Worm (Caenorhabditis elegans) whole organism, mixed stage, embryonic: ENCODE measurements around the gene ZC443.3.

Experiments used
- ces-1 ChIP-seq: fragments of 150-350 bp; optimal IDR thresholded peaks from 2 replicates; lab custom pipeline; 2014; ENCODE audit warnings: missing biosample characterization, missing genetic modification reagents, missing genetic modification characterization
- lin-13 ChIP-seq: fragments of 150-350 bp; optimal IDR thresholded peaks from 2 replicates; lab custom pipeline; 2014; ENCODE audit warnings: missing biosample characterization, missing genetic modification characterization
- lin-32 ChIP-seq: fragments of 200-800 bp; sonication (Bioruptor generic); optimal IDR thresholded peaks from 2 replicates; lab custom pipeline; 2018; ENCODE audit warnings: mild to moderate bottlenecking, missing genetic modification characterization, missing compliant biosample characterization
- lsy-2 ChIP-seq: fragments of 150-350 bp; optimal IDR thresholded peaks from 2 replicates; lab custom pipeline; 2014; ENCODE audit warnings: missing biosample characterization, missing genetic modification characterization
- mep-1 ChIP-seq: fragments of 150-350 bp; optimal IDR thresholded peaks from 2 replicates; lab custom pipeline; 2017; ENCODE audit warnings: missing biosample characterization, missing genetic modification reagents, missing genetic modification characterization, inconsistent platforms
- nhr-12 ChIP-seq: fragments of 150-350 bp; optimal IDR thresholded peaks from 2 replicates; lab custom pipeline; 2014; ENCODE audit warnings: missing biosample characterization, missing genetic modification characterization
- nhr-237 ChIP-seq: fragments of 150-350 bp; optimal IDR thresholded peaks from 2 replicates; lab custom pipeline; 2014; ENCODE audit warnings: missing biosample characterization, missing genetic modification characterization
- nhr-28 ChIP-seq: fragments of 150-350 bp; optimal IDR thresholded peaks from 2 replicates; lab custom pipeline; 2014; ENCODE audit warnings: missing biosample characterization, missing genetic modification characterization
- snpc-4 ChIP-seq: fragments of 150-350 bp; optimal IDR thresholded peaks from 2 replicates; lab custom pipeline; 2014; ENCODE audit warnings: missing biosample characterization, missing genetic modification characterization
- unc-62 ChIP-seq: fragments of 150-350 bp; optimal IDR thresholded peaks from 2 replicates; lab custom pipeline; 2014; ENCODE audit warnings: missing biosample characterization, missing genetic modification reagents, missing genetic modification characterization
- ztf-11 ChIP-seq: fragments of 150-350 bp; optimal IDR thresholded peaks from 2 replicates; lab custom pipeline; 2014; ENCODE audit warnings: missing biosample characterization, missing genetic modification characterization

DNA sequence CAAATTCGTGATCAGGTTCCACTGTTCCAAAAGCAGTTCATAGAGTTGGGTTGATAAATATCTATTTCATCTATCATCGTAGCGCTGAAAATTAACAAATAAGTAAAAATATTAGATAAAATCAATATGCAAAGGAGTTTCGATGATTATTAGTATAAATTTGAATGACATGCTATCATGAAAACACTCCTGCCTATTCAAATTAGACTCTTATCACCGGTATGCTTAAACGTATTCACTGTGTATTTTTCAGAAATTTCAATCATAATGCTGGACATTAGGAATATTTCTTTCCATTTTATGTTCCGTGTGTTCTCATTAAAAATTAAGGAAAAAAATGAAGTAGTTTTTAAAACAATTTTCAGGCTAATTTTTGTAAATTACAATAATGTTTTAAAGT, 31.3 kb upstream of the ZC443.3 start, which contains the start of gene C44H9.6:
- no peak for TF ChIP-seq snpc-4 (tag; lab: Kevin White, UChicago)
- no peak for TF ChIP-seq nhr-12 (tag; lab: Kevin White, UChicago)
- no peak for TF ChIP-seq unc-62 (GFP tag; lab: Kevin White, UChicago)
- no peak for TF ChIP-seq lsy-2 (tag; lab: Kevin White, UChicago)
- no peak for TF ChIP-seq nhr-237 (tag; lab: Kevin White, UChicago)
- TF ChIP-seq nhr-28, result no peak
- TF ChIP-seq mep-1 (tag; lab: Kevin White, UChicago), result no peak
- no peak for TF ChIP-seq lin-32 (GFP tag; lab: Kevin White, UChicago)
- no peak for TF ChIP-seq ztf-11
- TF ChIP-seq lin-13 (tag; lab: Kevin White, UChicago), result no peak
- TF ChIP-seq ces-1 (GFP tag; lab: Kevin White, UChicago), result no peak
